Fruit fly (Drosophila melanogaster) whole organism, embryonic: ENCODE measurements around the gene CG12256.

Experiments
- Aef1 ChIP-seq: fragments of 200-800 bp; sonication (Bioruptor generic); IDR thresholded peaks from 3 replicates; pipeline ENCODE4 v1.3.6; 2022; ENCODE audit warnings: missing biosample characterization, missing genetic modification characterization
- Blimp-1 ChIP-seq: fragments of 200-800 bp; sonication (Bioruptor generic); optimal IDR thresholded peaks from 3 replicates; lab custom pipeline; 2018; ENCODE audit warnings: missing biosample characterization, missing genetic modification characterization, mild to moderate bottlenecking, moderate library complexity, missing genetic modification reagents
- BtbVII ChIP-seq: fragments of 200-800 bp; sonication (Bioruptor generic); optimal IDR thresholded peaks from 3 replicates; lab custom pipeline; 2017; ENCODE audit warnings: missing biosample characterization, mild to moderate bottlenecking, missing genetic modification characterization
- CG1024 ChIP-seq: fragments of 200-800 bp; sonication (Bioruptor generic); IDR thresholded peaks from 2 replicates; pipeline ENCODE4 v1.3.6; 2022; ENCODE audit warnings: missing biosample characterization, missing genetic modification characterization
- CG10267 ChIP-seq: fragments of 200-800 bp; sonication (Bioruptor generic); optimal IDR thresholded peaks from 2 replicates; lab custom pipeline; 2018; ENCODE audit warnings: missing biosample characterization, mild to moderate bottlenecking, missing genetic modification characterization, moderate library complexity
- CG10274 ChIP-seq: fragments of 200-800 bp; sonication (Bioruptor generic); optimal IDR thresholded peaks from 3 replicates; lab custom pipeline; 2017; ENCODE audit warnings: missing biosample characterization, mild to moderate bottlenecking, missing genetic modification characterization
- CG10543 ChIP-seq: fragments of 200-800 bp; sonication (Bioruptor generic); optimal IDR thresholded peaks from 3 replicates; lab custom pipeline; 2017; ENCODE audit warnings: missing biosample characterization, mild to moderate bottlenecking, missing genetic modification characterization, moderate library complexity
- CG11560 ChIP-seq: fragments of 200-800 bp; sonication (Bioruptor generic); IDR thresholded peaks from 3 replicates; pipeline ENCODE4 v1.3.6; 2022; ENCODE audit warnings: missing biosample characterization, missing genetic modification characterization
- CG12071 ChIP-seq: fragments of 200-800 bp; sonication (Bioruptor generic); optimal IDR thresholded peaks from 3 replicates; lab custom pipeline; 2018; ENCODE audit warnings: missing biosample characterization, mild to moderate bottlenecking, missing genetic modification characterization
- CG13775 ChIP-seq: fragments of 200-800 bp; sonication (Bioruptor generic); optimal IDR thresholded peaks from 3 replicates; lab custom pipeline; 2017; ENCODE audit warnings: missing biosample characterization, mild to moderate bottlenecking, missing genetic modification characterization
- CG14860 ChIP-seq: fragments of 200-800 bp; sonication (Bioruptor generic); IDR thresholded peaks from 3 replicates; pipeline ENCODE4 v1.3.6; 2022; ENCODE audit warnings: missing biosample characterization, missing genetic modification characterization; ENCODE audit not compliant: partially characterized antibody
- CG18599 ChIP-seq: fragments of 200-800 bp; sonication (Bioruptor generic); optimal IDR thresholded peaks from 3 replicates; lab custom pipeline; 2017; ENCODE audit warnings: missing biosample characterization, missing genetic modification characterization, mild to moderate bottlenecking, moderate library complexity, missing genetic modification reagents
- CG31224 ChIP-seq: fragments of 200-800 bp; sonication (Bioruptor generic); IDR thresholded peaks from 2 replicates; pipeline ENCODE4 v1.3.6; 2022; ENCODE audit warnings: missing biosample characterization, missing genetic modification characterization
- CG32772 ChIP-seq: fragments of 200-800 bp; sonication (Bioruptor generic); IDR thresholded peaks from 2 replicates; pipeline ENCODE4 v1.3.6; 2022; ENCODE audit warnings: missing biosample characterization, missing genetic modification characterization
- CG3838 ChIP-seq: fragments of 200-800 bp; sonication (Bioruptor generic); optimal IDR thresholded peaks from 3 replicates; lab custom pipeline; 2016; ENCODE audit warnings: missing biosample characterization, missing genetic modification characterization
- CG4282 ChIP-seq: fragments of 200-800 bp; sonication (Bioruptor generic); optimal IDR thresholded peaks from 2 replicates; lab custom pipeline; 2016; ENCODE audit warnings: missing biosample characterization, missing genetic modification characterization
- CG4707 ChIP-seq: fragments of 200-800 bp; sonication (Bioruptor generic); optimal IDR thresholded peaks from 2 replicates; lab custom pipeline; 2018; ENCODE audit warnings: missing biosample characterization, mild to moderate bottlenecking, missing genetic modification characterization, moderate library complexity
- CG5180 ChIP-seq: fragments of 200-800 bp; sonication (Bioruptor generic); optimal IDR thresholded peaks from 3 replicates; lab custom pipeline; 2017; ENCODE audit warnings: missing biosample characterization, missing genetic modification characterization, mild to moderate bottlenecking, moderate library complexity, missing genetic modification reagents
- CG7372 ChIP-seq: fragments of 200-800 bp; sonication (Bioruptor generic); IDR thresholded peaks from 2 replicates; pipeline ENCODE4 v1.3.6; 2022; ENCODE audit warnings: missing biosample characterization, missing genetic modification characterization
- CG8281 ChIP-seq: fragments of 200-800 bp; sonication (Bioruptor generic); optimal IDR thresholded peaks from 2 replicates; lab custom pipeline; 2018; ENCODE audit warnings: missing biosample characterization, mild to moderate bottlenecking, missing genetic modification characterization, moderate library complexity
- ERR ChIP-seq: fragments of 200-800 bp; sonication (Bioruptor generic); optimal IDR thresholded peaks from 2 replicates; lab custom pipeline; 2016; ENCODE audit warnings: missing biosample characterization, missing genetic modification characterization
- Elba2 ChIP-seq: fragments of 200-800 bp; sonication (Bioruptor generic); optimal IDR thresholded peaks from 3 replicates; lab custom pipeline; 2016; ENCODE audit warnings: missing biosample characterization, missing genetic modification characterization
- H2.0 ChIP-seq: fragments of 200-800 bp; sonication (Bioruptor generic); IDR thresholded peaks from 2 replicates; pipeline ENCODE4 v1.3.6; 2022; ENCODE audit warnings: missing biosample characterization, missing genetic modification characterization
- HHEX ChIP-seq: fragments of 200-800 bp; sonication (Bioruptor generic); optimal IDR thresholded peaks from 3 replicates; lab custom pipeline; 2017; ENCODE audit warnings: missing biosample characterization, mild to moderate bottlenecking, missing genetic modification characterization, missing genetic modification reagents
- Hr3 ChIP-seq: fragments of 200-800 bp; sonication (Bioruptor generic); optimal IDR thresholded peaks from 3 replicates; lab custom pipeline; 2016; ENCODE audit warnings: missing biosample characterization, missing genetic modification characterization
- Jarid2 ChIP-seq: fragments of 200-800 bp; sonication (Bioruptor generic); optimal IDR thresholded peaks from 3 replicates; lab custom pipeline; 2017; ENCODE audit warnings: mild to moderate bottlenecking, missing biosample characterization, missing genetic modification reagents, missing genetic modification characterization
- MTF-1 ChIP-seq: fragments of 200-800 bp; sonication (Bioruptor generic); optimal IDR thresholded peaks from 2 replicates; lab custom pipeline; 2018; ENCODE audit warnings: missing biosample characterization, mild to moderate bottlenecking, missing genetic modification characterization, borderline replicate concordance
- Pdp1 ChIP-seq, 2 experiments: fragments of 200-800 bp; sonication (Bioruptor generic); optimal IDR thresholded peaks; 3 replicates each; lab custom pipeline; 2016; ENCODE audit warnings: missing biosample characterization in 2 of 2, missing genetic modification characterization in 2 of 2, mild to moderate bottlenecking in 1 of 2, moderate library complexity in 1 of 2
- Stat92E ChIP-seq, 3 experiments: fragments of >200 bp in 2 of 3; fragments of 200-800 bp in 1 of 3; sonication (Bioruptor generic) in 1 of 3; optimal IDR thresholded peaks; 2 replicates each; lab custom pipeline; 2017 to 2019; ENCODE audit warnings: missing biosample characterization in 3 of 3, missing genetic modification characterization in 3 of 3, mild to moderate bottlenecking in 1 of 3, moderate library complexity in 1 of 3
- TFAM ChIP-seq: fragments of 200-800 bp; sonication (Bioruptor generic); optimal IDR thresholded peaks from 2 replicates; lab custom pipeline; 2017; ENCODE audit warnings: missing biosample characterization, missing genetic modification characterization, inconsistent platforms
- ac ChIP-seq: fragments of 200-800 bp; sonication (Bioruptor generic); optimal IDR thresholded peaks from 3 replicates; lab custom pipeline; 2017; ENCODE audit warnings: missing biosample characterization, mild to moderate bottlenecking, missing genetic modification characterization
- ap ChIP-seq: fragments of 200-800 bp; sonication (Bioruptor generic); IDR thresholded peaks from 2 replicates; pipeline ENCODE4 v1.3.6; 2022; ENCODE audit warnings: missing biosample characterization, missing genetic modification characterization
- bab2 ChIP-seq: fragments of 200-800 bp; sonication (Bioruptor generic); optimal IDR thresholded peaks from 2 replicates; lab custom pipeline; 2016; ENCODE audit warnings: missing biosample characterization, missing genetic modification characterization
- cad ChIP-seq: fragments of >200 bp; optimal IDR thresholded peaks from 2 replicates; lab custom pipeline; 2017; ENCODE audit warnings: missing biosample characterization, missing genetic modification characterization
- cas ChIP-seq: fragments of 200-800 bp; sonication (Bioruptor generic); IDR thresholded peaks from 2 replicates; pipeline ENCODE4 v1.3.6; 2022; ENCODE audit warnings: missing biosample characterization, missing genetic modification characterization
- cato ChIP-seq: fragments of 200-800 bp; sonication (Bioruptor generic); optimal IDR thresholded peaks from 2 replicates; lab custom pipeline; 2016; ENCODE audit warnings: missing biosample characterization, missing genetic modification characterization, borderline replicate concordance
- chm ChIP-seq: fragments of 200-800 bp; sonication (Bioruptor generic); IDR thresholded peaks from 2 replicates; pipeline ENCODE4 v1.3.6; 2022; ENCODE audit warnings: missing biosample characterization, missing genetic modification characterization
- grau ChIP-seq: fragments of 200-800 bp; optimal IDR thresholded peaks from 3 replicates; lab custom pipeline; 2019; ENCODE audit warnings: missing biosample characterization, mild to moderate bottlenecking, missing genetic modification characterization, moderate library complexity
- hkb ChIP-seq, 2 experiments: fragments of 200-800 bp in 1 of 2; fragments of >200 bp in 1 of 2; sonication (Bioruptor generic) in 1 of 2; IDR thresholded peaks in 1 of 2; optimal IDR thresholded peaks in 1 of 2; 2 replicates each; pipeline versions ENCODE4 v1.3.6 to Lab custom; 2017 to 2022; ENCODE audit warnings: missing biosample characterization in 1 of 2, missing genetic modification characterization in 1 of 2
- mirr ChIP-seq: fragments of 200-800 bp; sonication (Bioruptor generic); optimal IDR thresholded peaks from 3 replicates; lab custom pipeline; 2018; ENCODE audit warnings: missing biosample characterization, mild to moderate bottlenecking, missing genetic modification characterization
- nerfin-2 ChIP-seq: fragments of 200-800 bp; sonication (Bioruptor generic); IDR thresholded peaks from 2 replicates; pipeline ENCODE4 v1.3.6; 2022; ENCODE audit warnings: missing biosample characterization, missing genetic modification characterization; ENCODE audit not compliant: partially characterized antibody
- shn ChIP-seq: fragments of 200-800 bp; sonication (Bioruptor generic); optimal IDR thresholded peaks from 3 replicates; lab custom pipeline; 2016; ENCODE audit warnings: missing biosample characterization, missing genetic modification characterization
- sim ChIP-seq: fragments of 200-800 bp; sonication (Bioruptor generic); IDR thresholded peaks from 2 replicates; pipeline ENCODE4 v1.3.6; 2022; ENCODE audit warnings: missing biosample characterization, missing genetic modification characterization
- slou ChIP-seq: fragments of 200-800 bp; sonication (Bioruptor generic); optimal IDR thresholded peaks from 3 replicates; lab custom pipeline; 2016; ENCODE audit warnings: missing biosample characterization, missing genetic modification characterization
- tll ChIP-seq, 2 experiments: fragments of 200-800 bp in 1 of 2; fragments of >200 bp in 1 of 2; sonication (Bioruptor generic) in 1 of 2; optimal IDR thresholded peaks; 2 replicates each; lab custom pipeline; 2017 to 2019; ENCODE audit warnings: missing biosample characterization in 2 of 2, missing genetic modification characterization in 2 of 2, mild to moderate bottlenecking in 1 of 2, moderate library complexity in 1 of 2
- trem ChIP-seq: fragments of 200-800 bp; optimal IDR thresholded peaks from 3 replicates; lab custom pipeline; 2019; ENCODE audit warnings: missing biosample characterization, mild to moderate bottlenecking, missing genetic modification characterization, moderate library complexity
- tup ChIP-seq: fragments of 200-800 bp; sonication (Bioruptor generic); optimal IDR thresholded peaks from 2 replicates; lab custom pipeline; 2016; ENCODE audit warnings: missing biosample characterization, mild to moderate bottlenecking, missing genetic modification characterization, moderate library complexity
- zen2 ChIP-seq: fragments of 200-800 bp; sonication (Bioruptor generic); IDR thresholded peaks from 3 replicates; pipeline ENCODE4 v1.3.6; 2022; ENCODE audit warnings: missing biosample characterization, missing genetic modification characterization; ENCODE audit not compliant: partially characterized antibody

Gene CG12256

dm6 chr3R:12221366-12221916, 4.7 kb downstream of the CG12256 start, which contains the start of gene CG4860 (continued):
- peak; percentile 57; the same call in 1 of the 2 replicates for TF ChIP-seq sim (GFP tag; lab: Robert Waterston, UW)
- TF ChIP-seq Hr3 (GFP tag; lab: Kevin White, UChicago): peak; percentile 81
- TF ChIP-seq CG7372 (GFP tag; lab: Robert Waterston, UW): peak; percentile 87
- no peak for TF ChIP-seq ac (GFP tag; lab: Kevin White, UChicago)
- 0 out of 2 replicates have a peak, but pooled peaks have one; percentile 23 for TF ChIP-seq chm (GFP tag; lab: Robert Waterston, UW)
- TF ChIP-seq Aef1: peak; percentile 82
- peak; percentile 66; the same call in 2 of the 3 replicates for TF ChIP-seq CG11560 (tag; lab: Robert Waterston, UW)
- peak; percentile 71 for TF ChIP-seq BtbVII (GFP tag; lab: Kevin White, UChicago)
- peak; percentile 38 for TF ChIP-seq Jarid2 (GFP tag; lab: Kevin White, UChicago)
- TF ChIP-seq CG4707 (GFP tag; lab: Kevin White, UChicago): no peak
- peak; percentile 31 for TF ChIP-seq tup (GFP tag; lab: Kevin White, UChicago)
- TF ChIP-seq cato (GFP tag; lab: Kevin White, UChicago): peak; percentile 58
- TF ChIP-seq CG31224 (GFP tag; lab: Robert Waterston, UW): peak; percentile 80
- TF ChIP-seq cad (GFP tag; lab: Kevin White, UChicago): no peak
- TF ChIP-seq ap (GFP tag; lab: Robert Waterston, UW): peak; percentile 73
- TF ChIP-seq bab2 (GFP tag; lab: Kevin White, UChicago): peak; percentile 85
- TF ChIP-seq CG10267 (tag; lab: Kevin White, UChicago): peak; percentile 70
- peak; percentile 68 for TF ChIP-seq CG32772
- TF ChIP-seq nerfin-2 (GFP tag; lab: Robert Waterston, UW): no peak
- TF ChIP-seq trem (tag; lab: Kevin White, UChicago): peak; percentile 13
- peak; percentile 49 for TF ChIP-seq CG4282
- peak; percentile 44 for TF ChIP-seq ERR (GFP tag; lab: Kevin White, UChicago)
- TF ChIP-seq CG18599: peak; percentile 89
- peak; percentile 78 for TF ChIP-seq CG13775 (GFP tag; lab: Kevin White, UChicago)
- peak; percentile 82 for TF ChIP-seq CG10543
- TF ChIP-seq HHEX: peak; percentile 86
- peak; percentile 40; the same call in 1 of the 2 replicates for TF ChIP-seq CG1024 (GFP tag; lab: Robert Waterston, UW)
- peak; percentile 84 for TF ChIP-seq slou (GFP tag; lab: Kevin White, UChicago)
- TF ChIP-seq Elba2 (GFP tag; lab: Kevin White, UChicago): no peak
- TF ChIP-seq Pdp1 (GFP tag; optimal IDR thresholded peaks at IDR 0.05; lab: Kevin White, UChicago): peak; percentile 75 to 91
- peak; percentile 60 for TF ChIP-seq CG3838 (GFP tag; lab: Kevin White, UChicago)
- peak; percentile 35 for TF ChIP-seq mirr
- TF ChIP-seq Stat92E (GFP tag; optimal IDR thresholded peaks at IDR 0.05; lab: Kevin White, UChicago): no peak
- peak; percentile 62 for TF ChIP-seq CG5180
- TF ChIP-seq Blimp-1 (GFP tag; lab: Kevin White, UChicago): peak; percentile 83
- TF ChIP-seq tll (GFP tag; optimal IDR thresholded peaks at IDR 0.05; lab: Kevin White, UChicago): no peak
- TF ChIP-seq CG8281 (tag; lab: Kevin White, UChicago): peak; percentile 65
- peak; percentile 74 for TF ChIP-seq CG12071 (GFP tag; lab: Kevin White, UChicago)
- TF ChIP-seq hkb (optimal IDR thresholded peaks at IDR 0.05; lab: Kevin White, UChicago): no peak
- peak; percentile 90 for TF ChIP-seq hkb (GFP tag; IDR thresholded peaks at IDR 0.05; lab: Robert Waterston, UW)
- no peak for TF ChIP-seq zen2 (GFP tag; lab: Robert Waterston, UW)
- TF ChIP-seq shn (GFP tag; lab: Kevin White, UChicago): peak; percentile 64
- no peak for TF ChIP-seq MTF-1 (GFP tag; lab: Kevin White, UChicago)
- no peak for TF ChIP-seq CG14860 (GFP tag; lab: Robert Waterston, UW)
- peak; percentile 66 for TF ChIP-seq CG10274
- peak; percentile 81 for TF ChIP-seq cas
- TF ChIP-seq TFAM: peak; percentile 49
- peak; percentile 90 for TF ChIP-seq grau (tag; lab: Kevin White, UChicago)
- TF ChIP-seq H2.0 (GFP tag; lab: Robert Waterston, UW): peak; percentile 81
